Fruit fly (Drosophila melanogaster): ENCODE data around the gene CG7530.
A peak's percentile ranks its signal among the peaks of the same experiment; 100 is the strongest.

The CG7530 gene

dm6 chr3R:14740658-14741191 is 9.4 kb upstream of the CG7530 start:
- TF ChIP-seq GATAd (GFP tag; optimal IDR thresholded peaks at IDR 0.05) (no peak), OdsH (GFP tag; optimal IDR thresholded peaks at IDR 0.05) (no peak), h (GFP tag; optimal IDR thresholded peaks at IDR 0.05) (peak; percentile 86), psq (GFP tag; optimal IDR thresholded peaks at IDR 0.05) (peak; percentile 7), HLH106 (tag; optimal IDR thresholded peaks at IDR 0.05) (peak; percentile 67), rgr (GFP tag; optimal IDR thresholded peaks at IDR 0.05) (peak; percentile 75), jim (GFP tag; optimal IDR thresholded peaks at IDR 0.05) (peak; percentile 81), Mio (GFP tag; optimal IDR thresholded peaks at IDR 0.05) (peak; percentile 14), CG9705 (GFP tag; optimal IDR thresholded peaks at IDR 0.05) (peak; percentile 66), Myc (optimal IDR thresholded peaks at IDR 0.05) (peak; percentile 44), N (GFP tag; optimal IDR thresholded peaks at IDR 0.05) (no peak), tai (GFP tag; optimal IDR thresholded peaks at IDR 0.05) (peak; percentile 59), sage (GFP tag; optimal IDR thresholded peaks at IDR 0.05) (no peak), br (GFP tag; optimal IDR thresholded peaks at IDR 0.05) (peak; percentile 76), Jra (GFP tag; optimal IDR thresholded peaks at IDR 0.05) (peak; percentile 78), foxo (GFP tag; optimal IDR thresholded peaks at IDR 0.05) (peak in 1 of 2 experiments; percentile 72), woc (GFP tag; optimal IDR thresholded peaks at IDR 0.05) (no peak), usp (GFP tag; optimal IDR thresholded peaks at IDR 0.05) (no peak), sv (GFP tag; optimal IDR thresholded peaks at IDR 0.05) (peak; percentile 26), Vsx2 (GFP tag; optimal IDR thresholded peaks at IDR 0.05; ENCODE audit: partially characterized antibody) (peak; percentile 71), Sp1 (GFP tag; optimal IDR thresholded peaks at IDR 0.05) (peak; percentile 67), dl (GFP tag; optimal IDR thresholded peaks at IDR 0.05; ENCODE audit: insufficient read depth in 1 of 2, partially characterized antibody in 2 of 2) (peak in 1 of 2 experiments; percentile 5), CrebA (GFP tag; optimal IDR thresholded peaks at IDR 0.05; ENCODE audit: borderline replicate concordance) (no peak), Rel (GFP tag; optimal IDR thresholded peaks at IDR 0.05) (no peak), Rel (tag; optimal IDR thresholded peaks at IDR 0.05) (peak; percentile 82), dmrt93B (GFP tag; optimal IDR thresholded peaks at IDR 0.05) (peak; percentile 59), Hr78 (GFP tag; optimal IDR thresholded peaks at IDR 0.05) (peak; percentile 19), lola (GFP tag; optimal IDR thresholded peaks at IDR 0.05) (no peak), Hnf4 (GFP tag; optimal IDR thresholded peaks at IDR 0.05) (peak; percentile 80), Dif (GFP tag; optimal IDR thresholded peaks at IDR 0.05; ENCODE audit: partially characterized antibody) (peak; percentile 68), ey (GFP tag; optimal IDR thresholded peaks at IDR 0.05) (peak; percentile 29), dsf (GFP tag; optimal IDR thresholded peaks at IDR 0.05; ENCODE audit: borderline replicate concordance) (no peak), CG32264 (GFP tag; optimal IDR thresholded peaks at IDR 0.05) (no peak), brk (GFP tag; optimal IDR thresholded peaks at IDR 0.05) (peak; percentile 29), pan (optimal IDR thresholded peaks at IDR 0.05) (no peak), Dfd (GFP tag; optimal IDR thresholded peaks at IDR 0.05) (no peak), Abd-B (GFP tag; optimal IDR thresholded peaks at IDR 0.05) (no peak), fru (GFP tag; optimal IDR thresholded peaks at IDR 0.05) (peak; percentile 72), Hr83 (GFP tag; optimal IDR thresholded peaks at IDR 0.05; ENCODE audit: poor library complexity, severe bottlenecking) (peak; percentile 96)

dm6 chr3R:14740253-14740522 is 8.9 kb upstream of the CG7530 start:
- TF ChIP-seq psq (GFP tag; optimal IDR thresholded peaks at IDR 0.05) (peak; percentile 14), dl (GFP tag; optimal IDR thresholded peaks at IDR 0.05; ENCODE audit: insufficient read depth in 1 of 2, partially characterized antibody in 2 of 2) (no peak)

dm6 chr3R:14739501-14740252 is 8.4 kb upstream of the CG7530 start:
- no peak for TF ChIP-seq brk (GFP tag; optimal IDR thresholded peaks at IDR 0.05)
- peak; percentile 45 for TF ChIP-seq N (GFP tag; optimal IDR thresholded peaks at IDR 0.05)
- TF ChIP-seq Myc (optimal IDR thresholded peaks at IDR 0.05): peak; percentile 17
- TF ChIP-seq ey (GFP tag; optimal IDR thresholded peaks at IDR 0.05): no peak
- TF ChIP-seq HLH106 (tag; optimal IDR thresholded peaks at IDR 0.05): no peak
